Fruit fly (Drosophila melanogaster) whole organism: ENCODE results near the gene CG17752.

Experiments
- CG8478 ChIP-seq: fragments of >200 bp; optimal IDR thresholded peaks from 2 replicates; lab custom pipeline; 2018; ENCODE audit warnings: inconsistent platforms
- Dll ChIP-seq: fragments of >200 bp; optimal IDR thresholded peaks from 2 replicates; lab custom pipeline; 2017
- EcR ChIP-seq, 2 experiments: fragments of >200 bp; optimal IDR thresholded peaks; 2 replicates each; lab custom pipeline; 2017; ENCODE audit warnings: missing biosample characterization in 2 of 2, missing genetic modification characterization in 2 of 2, missing genetic modification reagents in 2 of 2
- psq ChIP-seq: fragments of >200 bp; optimal IDR thresholded peaks from 2 replicates; lab custom pipeline; 2017
- usp ChIP-seq: fragments of >200 bp; optimal IDR thresholded peaks from 2 replicates; lab custom pipeline; 2017; ENCODE audit warnings: missing biosample characterization, missing genetic modification characterization, mixed read lengths

dm6 chr3R:19600335-19600734, 9.7 kb upstream of the CG17752 start, which contains the start of gene CG7333:
- TF ChIP-seq EcR (GFP tag; optimal IDR thresholded peaks at IDR 0.05; lab: Kevin White, UChicago) (no peak), CG8478 (no peak), psq (lab: Kevin White, UChicago) (no peak), usp (GFP tag; lab: Kevin White, UChicago) (no peak), Dll (no peak)
